Worm (Caenorhabditis elegans): ENCODE data around the gene srj-27.

- TF ChIP-seq skn-1 (tag; optimal IDR thresholded peaks at IDR 0.05) (no peak), unc-62 (GFP tag; optimal IDR thresholded peaks at IDR 0.05) (no peak), pha-4 (tag; optimal IDR thresholded peaks at IDR 0.05) (peak; percentile 27), nhr-67 (tag; optimal IDR thresholded peaks at IDR 0.05) (no peak), ztf-4 (tag; optimal IDR thresholded peaks at IDR 0.05) (no peak), aly-2 (tag; optimal IDR thresholded peaks at IDR 0.05) (no peak), nhr-11 (tag; optimal IDR thresholded peaks at IDR 0.05) (no peak), egl-5 (tag; optimal IDR thresholded peaks at IDR 0.05) (no peak), ZK546.5 (tag; optimal IDR thresholded peaks at IDR 0.05) (no peak), nhr-12 (tag; optimal IDR thresholded peaks at IDR 0.05) (no peak), elt-3 (tag; optimal IDR thresholded peaks at IDR 0.05) (no peak), unc-39 (tag; optimal IDR thresholded peaks at IDR 0.05) (no peak), ztf-11 (tag; optimal IDR thresholded peaks at IDR 0.05) (no peak)
These were observed 40.1 kb downstream of the srj-27 start, which contains the start of the genes C01G10.15 and C01G10.6 for ce11 chrV:15087207-15087706.
